Fruit fly (Drosophila melanogaster) whole organism, embryonic: ENCODE results near the gene Flad1.

Source experiments
- Abd-B ChIP-seq: fragments of 200-800 bp; sonication (Bioruptor generic); optimal IDR thresholded peaks from 2 replicates; lab custom pipeline; 2018; ENCODE audit warnings: missing biosample characterization, mild to moderate bottlenecking, missing genetic modification characterization, moderate library complexity
- Bdp1 ChIP-seq: fragments of 200-800 bp; sonication (Bioruptor generic); optimal IDR thresholded peaks from 3 replicates; lab custom pipeline; 2016; ENCODE audit warnings: missing biosample characterization, missing genetic modification characterization
- Bgb ChIP-seq: fragments of 200-800 bp; sonication (Bioruptor generic); IDR thresholded peaks from 2 replicates; pipeline ENCODE4 v1.3.6; 2022; ENCODE audit warnings: missing biosample characterization, missing genetic modification characterization; ENCODE audit not compliant: partially characterized antibody
- CG10209 ChIP-seq: fragments of 200-800 bp; sonication (Bioruptor generic); optimal IDR thresholded peaks from 3 replicates; lab custom pipeline; 2017; ENCODE audit warnings: missing biosample characterization, mild to moderate bottlenecking, missing genetic modification characterization, missing genetic modification reagents
- CG10274 ChIP-seq: fragments of 200-800 bp; sonication (Bioruptor generic); optimal IDR thresholded peaks from 3 replicates; lab custom pipeline; 2017; ENCODE audit warnings: missing biosample characterization, mild to moderate bottlenecking, missing genetic modification characterization
- CG13123 ChIP-seq: fragments of 200-800 bp; sonication (Bioruptor generic); optimal IDR thresholded peaks from 2 replicates; lab custom pipeline; 2016; ENCODE audit warnings: missing biosample characterization, missing genetic modification characterization
- CG13296 ChIP-seq: fragments of 200-800 bp; sonication (Bioruptor generic); optimal IDR thresholded peaks from 3 replicates; lab custom pipeline; 2018; ENCODE audit warnings: missing biosample characterization, mild to moderate bottlenecking, missing genetic modification characterization
- CG14441 ChIP-seq: fragments of 200-800 bp; sonication (Bioruptor generic); IDR thresholded peaks from 2 replicates; pipeline ENCODE4 v1.3.6; 2022; ENCODE audit warnings: missing biosample characterization, missing genetic modification characterization
- CG15514 ChIP-seq: fragments of 200-800 bp; sonication (Bioruptor generic); optimal IDR thresholded peaks from 3 replicates; lab custom pipeline; 2017; ENCODE audit warnings: missing biosample characterization, missing genetic modification characterization, mild to moderate bottlenecking, moderate library complexity, missing genetic modification reagents
- CG17361 ChIP-seq: fragments of 200-800 bp; sonication (Bioruptor generic); IDR thresholded peaks from 3 replicates; pipeline ENCODE4 v1.3.6; 2022; ENCODE audit warnings: missing biosample characterization, missing genetic modification characterization
- CG17612 ChIP-seq: fragments of 200-800 bp; sonication (Bioruptor generic); IDR thresholded peaks from 2 replicates; pipeline ENCODE4 v1.3.6; 2022; ENCODE audit warnings: missing biosample characterization, missing genetic modification characterization
- CG34224 ChIP-seq: fragments of 200-800 bp; sonication (Bioruptor generic); IDR thresholded peaks from 3 replicates; pipeline ENCODE4 v1.3.6; 2022; ENCODE audit warnings: missing biosample characterization, missing genetic modification characterization; ENCODE audit not compliant: partially characterized antibody
- CG3847 ChIP-seq: fragments of 200-800 bp; sonication (Bioruptor generic); IDR thresholded peaks from 2 replicates; pipeline ENCODE4 v1.3.6; 2022; ENCODE audit warnings: missing biosample characterization, missing genetic modification characterization
- CG4730 ChIP-seq: fragments of 200-800 bp; sonication (Bioruptor generic); IDR thresholded peaks from 2 replicates; pipeline ENCODE4 v1.3.6; 2022; ENCODE audit warnings: missing biosample characterization, missing genetic modification characterization
- CG6654 ChIP-seq: fragments of 200-800 bp; sonication (Bioruptor generic); optimal IDR thresholded peaks from 2 replicates; lab custom pipeline; 2017; ENCODE audit warnings: missing biosample characterization, mild to moderate bottlenecking, missing genetic modification characterization
- CG6854 ChIP-seq: fragments of 200-800 bp; sonication (Bioruptor generic); optimal IDR thresholded peaks from 3 replicates; lab custom pipeline; 2017; ENCODE audit warnings: missing biosample characterization, mild to moderate bottlenecking, missing genetic modification characterization
- CG7372 ChIP-seq: fragments of 200-800 bp; sonication (Bioruptor generic); IDR thresholded peaks from 2 replicates; pipeline ENCODE4 v1.3.6; 2022; ENCODE audit warnings: missing biosample characterization, missing genetic modification characterization
- CG7786 ChIP-seq: fragments of 200-800 bp; sonication (Bioruptor generic); optimal IDR thresholded peaks from 2 replicates; lab custom pipeline; 2016; ENCODE audit warnings: missing biosample characterization, missing genetic modification characterization
- CG7928 ChIP-seq: fragments of 200-800 bp; sonication (Bioruptor generic); optimal IDR thresholded peaks from 2 replicates; lab custom pipeline; 2017; ENCODE audit warnings: missing biosample characterization, mild to moderate bottlenecking, missing genetic modification characterization
- CG8388 ChIP-seq: fragments of 200-800 bp; sonication (Bioruptor generic); optimal IDR thresholded peaks from 2 replicates; lab custom pipeline; 2019; ENCODE audit warnings: missing biosample characterization, mild to moderate bottlenecking, missing genetic modification characterization, moderate library complexity
- CG9817 ChIP-seq: fragments of 200-800 bp; sonication (Bioruptor generic); optimal IDR thresholded peaks from 2 replicates; lab custom pipeline; 2018; ENCODE audit warnings: missing biosample characterization, mild to moderate bottlenecking, missing genetic modification characterization, moderate library complexity
- D ChIP-seq, 2 experiments: fragments of 200-800 bp in 1 of 2; fragments of >200 bp in 1 of 2; sonication (Bioruptor generic) in 1 of 2; optimal IDR thresholded peaks; 2 replicates in 1 of 2; 3 replicates in 1 of 2; lab custom pipeline; 2017; ENCODE audit warnings: mild to moderate bottlenecking in 1 of 2, missing biosample characterization in 1 of 2, missing genetic modification characterization in 1 of 2, missing genetic modification reagents in 1 of 2
- Dref ChIP-seq: fragments of 200-800 bp; sonication (Bioruptor generic); IDR thresholded peaks from 2 replicates; pipeline ENCODE4 v1.3.6; 2022; ENCODE audit warnings: missing biosample characterization, missing genetic modification characterization
- GATAe ChIP-seq: fragments of 200-800 bp; sonication (Bioruptor generic); conservative IDR thresholded peaks from 2 replicates; pipeline ENCODE4 v1.3.6; 2022; ENCODE audit warnings: missing biosample characterization, missing genetic modification characterization
- Hsf ChIP-seq: fragments of 200-800 bp; sonication (Bioruptor generic); optimal IDR thresholded peaks from 3 replicates; lab custom pipeline; 2016; ENCODE audit warnings: missing biosample characterization, missing genetic modification characterization
- Lim3 ChIP-seq: fragments of 200-800 bp; sonication (Bioruptor generic); IDR thresholded peaks from 2 replicates; pipeline ENCODE4 v1.3.6; 2022; ENCODE audit warnings: missing biosample characterization, missing genetic modification characterization
- NFAT ChIP-seq: fragments of 200-800 bp; sonication (Bioruptor generic); IDR thresholded peaks from 2 replicates; pipeline ENCODE4 v1.3.6; 2022; ENCODE audit warnings: missing biosample characterization, missing genetic modification characterization
- Xrp1 ChIP-seq: fragments of 200-800 bp; sonication (Bioruptor generic); IDR thresholded peaks from 2 replicates; pipeline ENCODE4 v1.3.6; 2022; ENCODE audit warnings: missing biosample characterization, missing genetic modification characterization
- az2 ChIP-seq: fragments of 200-800 bp; sonication (Bioruptor generic); optimal IDR thresholded peaks from 3 replicates; lab custom pipeline; 2016; ENCODE audit warnings: missing biosample characterization, missing genetic modification characterization
- bbx ChIP-seq: fragments of 200-800 bp; sonication (Bioruptor generic); IDR thresholded peaks from 2 replicates; pipeline ENCODE4 v1.3.6; 2022; ENCODE audit warnings: missing biosample characterization, missing genetic modification characterization; ENCODE audit not compliant: partially characterized antibody
- bowl ChIP-seq: fragments of 200-800 bp; sonication (Bioruptor generic); IDR thresholded peaks from 2 replicates; pipeline ENCODE4 v1.3.6; 2022; ENCODE audit warnings: missing biosample characterization, missing genetic modification characterization
- corto ChIP-seq: fragments of 200-800 bp; sonication (Bioruptor generic); optimal IDR thresholded peaks from 2 replicates; lab custom pipeline; 2016; ENCODE audit warnings: missing biosample characterization, mild to moderate bottlenecking, missing genetic modification characterization, moderate library complexity
- crol ChIP-seq: fragments of 200-800 bp; sonication (Bioruptor generic); IDR thresholded peaks from 2 replicates; pipeline ENCODE4 v1.3.6; 2022; ENCODE audit warnings: missing biosample characterization, missing genetic modification characterization
- cwo ChIP-seq: fragments of 200-800 bp; sonication (Bioruptor generic); optimal IDR thresholded peaks from 3 replicates; lab custom pipeline; 2017; ENCODE audit warnings: missing biosample characterization, missing genetic modification characterization, mild to moderate bottlenecking, moderate library complexity, missing genetic modification reagents
- da ChIP-seq: fragments of 200-800 bp; sonication (Bioruptor generic); optimal IDR thresholded peaks from 2 replicates; lab custom pipeline; 2016; ENCODE audit warnings: missing biosample characterization, missing genetic modification characterization
- dysf ChIP-seq: fragments of 200-800 bp; sonication (Bioruptor generic); IDR thresholded peaks from 3 replicates; pipeline ENCODE4 v1.3.6; 2022; ENCODE audit warnings: missing biosample characterization, missing genetic modification characterization
- fd64A ChIP-seq: fragments of 200-800 bp; sonication (Bioruptor generic); optimal IDR thresholded peaks from 3 replicates; lab custom pipeline; 2018; ENCODE audit warnings: missing biosample characterization, mild to moderate bottlenecking, missing genetic modification characterization
- grn ChIP-seq: fragments of 200-800 bp; sonication (Bioruptor generic); optimal IDR thresholded peaks from 3 replicates; lab custom pipeline; 2017; ENCODE audit warnings: missing biosample characterization, missing genetic modification characterization
- gsb ChIP-seq: fragments of 200-800 bp; sonication (Bioruptor generic); IDR thresholded peaks from 2 replicates; pipeline ENCODE4 v1.3.6; 2022; ENCODE audit warnings: missing biosample characterization, missing genetic modification characterization
- kay ChIP-seq: fragments of 200-800 bp; sonication (Bioruptor generic); optimal IDR thresholded peaks from 2 replicates; lab custom pipeline; 2016; ENCODE audit warnings: missing biosample characterization, missing genetic modification characterization
- lov ChIP-seq, 2 experiments: fragments of 200-800 bp in 1 of 2; fragments of >200 bp in 1 of 2; sonication (Bioruptor generic) in 1 of 2; IDR thresholded peaks in 1 of 2; optimal IDR thresholded peaks in 1 of 2; 2 replicates in 1 of 2; 3 replicates in 1 of 2; pipeline versions ENCODE4 v1.3.6 to Lab custom; 2017 to 2022; ENCODE audit warnings: missing biosample characterization in 1 of 2, missing genetic modification characterization in 1 of 2
- p53 ChIP-seq: fragments of 200-800 bp; sonication (Bioruptor generic); optimal IDR thresholded peaks from 2 replicates; lab custom pipeline; 2016; ENCODE audit warnings: missing biosample characterization, missing genetic modification characterization
- pho ChIP-seq: fragments of 200-800 bp; sonication (Bioruptor generic); optimal IDR thresholded peaks from 2 replicates; lab custom pipeline; 2016; ENCODE audit warnings: missing biosample characterization, missing genetic modification characterization
- pnt ChIP-seq: fragments of 200-800 bp; sonication (Bioruptor generic); optimal IDR thresholded peaks from 3 replicates; lab custom pipeline; 2016; ENCODE audit warnings: missing biosample characterization, missing genetic modification characterization
- rib ChIP-seq: fragments of 200-800 bp; sonication (Bioruptor generic); IDR thresholded peaks from 2 replicates; pipeline ENCODE4 v1.3.6; 2022; ENCODE audit warnings: missing biosample characterization, missing genetic modification characterization
- run ChIP-seq: fragments of 200-800 bp; sonication (Bioruptor generic); optimal IDR thresholded peaks from 3 replicates; lab custom pipeline; 2018; ENCODE audit warnings: missing biosample characterization, mild to moderate bottlenecking, missing genetic modification characterization
- sr ChIP-seq: fragments of 200-800 bp; sonication (Bioruptor generic); IDR thresholded peaks from 3 replicates; pipeline ENCODE4 v1.3.6; 2022; ENCODE audit warnings: missing biosample characterization, missing genetic modification characterization
- vnd ChIP-seq: fragments of 200-800 bp; sonication (Bioruptor generic); IDR thresholded peaks from 3 replicates; pipeline ENCODE4 v1.3.6; 2022; ENCODE audit warnings: missing biosample characterization, missing genetic modification characterization; ENCODE audit not compliant: partially characterized antibody

Gene Flad1

DNA sequence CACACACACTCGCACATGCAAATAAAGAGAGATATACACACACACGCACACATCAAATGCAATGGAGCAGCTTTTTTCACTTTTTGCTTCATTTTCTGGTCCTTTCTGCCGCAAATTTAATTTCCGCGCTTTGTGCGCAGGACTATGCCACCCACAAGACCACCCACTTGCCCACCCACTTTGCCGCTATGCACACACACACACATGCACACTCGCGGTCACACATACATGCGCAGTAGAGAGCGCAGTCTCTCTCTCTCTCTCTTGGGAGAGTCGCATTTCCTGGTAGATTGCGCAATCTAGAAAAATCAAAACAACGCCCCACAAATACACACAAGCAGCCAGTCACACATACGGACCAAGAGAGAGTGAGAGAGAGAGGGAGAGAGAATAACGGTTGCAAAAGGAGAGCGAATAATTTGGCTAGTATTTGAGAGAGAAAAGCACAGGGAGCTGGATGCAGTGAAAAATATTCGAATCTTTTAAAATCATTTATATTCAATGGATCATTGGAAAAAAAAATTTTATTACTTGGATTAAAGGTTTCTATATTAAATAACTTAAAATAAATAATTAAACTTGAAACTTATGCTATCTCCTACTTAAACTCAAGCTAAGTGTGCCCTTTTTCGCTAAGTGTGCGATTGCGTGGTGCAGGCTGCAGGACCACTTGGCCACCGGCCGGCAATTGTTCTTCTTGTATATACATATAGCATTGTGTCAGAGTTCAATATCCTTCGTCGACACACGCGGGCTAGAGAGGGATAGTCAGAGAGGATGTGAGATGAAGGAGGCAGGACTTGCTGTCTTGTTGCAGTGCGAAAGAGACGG, 22.3 kb upstream of the Flad1 start (continued):
- TF ChIP-seq run (tag; lab: Kevin White, UChicago) (no peak), Xrp1 (GFP tag; lab: Robert Waterston, UW) (peak; percentile 78), CG8388 (peak; percentile 50), grn (no peak), Lim3 (GFP tag; lab: Robert Waterston, UW) (no peak), bowl (GFP tag; lab: Robert Waterston, UW) (no peak), CG6854 (GFP tag; lab: Kevin White, UChicago) (peak; percentile 35), pnt (GFP tag; lab: Kevin White, UChicago) (no peak), CG9817 (tag; lab: Kevin White, UChicago) (no peak), CG6654 (no peak), bbx (GFP tag; lab: Robert Waterston, UW) (no peak), vnd (GFP tag; lab: Robert Waterston, UW) (no peak), Hsf (no peak), CG4730 (GFP tag; lab: Robert Waterston, UW) (peak; percentile 51; the same call in 1 of the 2 replicates), kay (GFP tag; lab: Kevin White, UChicago) (peak; percentile 30), CG13123 (GFP tag; lab: Kevin White, UChicago) (no peak), pho (no peak), corto (GFP tag; lab: Kevin White, UChicago) (no peak), Bgb (GFP tag; lab: Robert Waterston, UW) (no peak), GATAe (GFP tag; lab: Robert Waterston, UW) (no peak), CG13296 (peak; percentile 41), CG7372 (peak; percentile 62; the same call in 1 of the 2 replicates), NFAT (no peak), lov (optimal IDR thresholded peaks at IDR 0.05; lab: Kevin White, UChicago) (no peak), lov (GFP tag; IDR thresholded peaks at IDR 0.05; lab: Robert Waterston, UW) (no peak), D (optimal IDR thresholded peaks at IDR 0.05; lab: Kevin White, UChicago) (no peak), D (GFP tag; optimal IDR thresholded peaks at IDR 0.05; lab: Kevin White, UChicago) (peak; percentile 71), fd64A (no peak), CG10209 (GFP tag; lab: Kevin White, UChicago) (peak; percentile 51), CG10274 (no peak), cwo (GFP tag; lab: Kevin White, UChicago) (peak; percentile 69), CG3847 (GFP tag; lab: Robert Waterston, UW) (peak; percentile 46; the same call in 1 of the 2 replicates), p53 (GFP tag; lab: Kevin White, UChicago) (no peak), sr (GFP tag; lab: Robert Waterston, UW) (no peak), crol (GFP tag; lab: Robert Waterston, UW) (0 out of 2 replicates have a peak, but pooled peaks have one; percentile 25), CG34224 (GFP tag; lab: Robert Waterston, UW) (no peak), CG7786 (GFP tag; lab: Kevin White, UChicago) (no peak), Abd-B (GFP tag; lab: Kevin White, UChicago) (no peak), dysf (GFP tag; lab: Robert Waterston, UW) (peak; percentile 70; the same call in 2 of the 3 replicates), CG14441 (GFP tag; lab: Robert Waterston, UW) (peak; percentile 70), Bdp1 (GFP tag; lab: Kevin White, UChicago) (no peak), CG17361 (GFP tag; lab: Robert Waterston, UW) (peak; percentile 48; the same call in 1 of the 3 replicates), da (GFP tag; lab: Kevin White, UChicago) (no peak), CG17612 (GFP tag; lab: Robert Waterston, UW) (no peak), Dref (no peak), rib (GFP tag; lab: Robert Waterston, UW) (no peak), az2 (peak; percentile 44), CG7928 (GFP tag; lab: Kevin White, UChicago) (no peak), CG15514 (GFP tag; lab: Kevin White, UChicago) (peak; percentile 21), gsb (GFP tag; lab: Robert Waterston, UW) (no peak)
